Worm (Caenorhabditis elegans) whole organism, early embryonic: ENCODE results near the gene F13A7.14.

Experiments used
- F13C5.2 ChIP-seq: sonication (generic microtip); optimal IDR thresholded peaks from 2 replicates; lab custom pipeline; 2017; ENCODE audit warnings: mild to moderate bottlenecking, missing genetic modification characterization, inconsistent platforms, missing compliant biosample characterization
- ceh-13 ChIP-seq: fragments of 200-800 bp; sonication (Bioruptor generic); optimal IDR thresholded peaks from 2 replicates; lab custom pipeline; 2018; ENCODE audit warnings: mild to moderate bottlenecking, missing genetic modification characterization, missing compliant biosample characterization
- ets-7 ChIP-seq: sonication (generic microtip); optimal IDR thresholded peaks from 2 replicates; lab custom pipeline; 2016; ENCODE audit warnings: missing genotype, missing genetic modification characterization, missing compliant biosample characterization
- flt-1 ChIP-seq: fragments of 200-800 bp; sonication (Bioruptor generic); IDR thresholded peaks from 2 replicates; pipeline ENCODE4 v1.3.6; 2022; ENCODE audit warnings: missing genetic modification characterization, missing compliant biosample characterization
- hmg-4 ChIP-seq: fragments of 200-800 bp; sonication (Bioruptor generic); optimal IDR thresholded peaks from 2 replicates; lab custom pipeline; 2018; ENCODE audit warnings: mild to moderate bottlenecking, missing genetic modification characterization, missing compliant biosample characterization

- no peak for TF ChIP-seq flt-1 (GFP tag; lab: Robert Waterston, UW)
- TF ChIP-seq F13C5.2 = no peak
- no peak for TF ChIP-seq ceh-13 (GFP tag; lab: Kevin White, UChicago)
- TF ChIP-seq hmg-4 (GFP tag; lab: Kevin White, UChicago) = no peak
- TF ChIP-seq ets-7 (tag; lab: Kevin White, UChicago) = no peak
These were observed 31.8 kb downstream of the F13A7.14 start, which contains the start of gene clec-234 for ce11 chrV:16433471-16433870.
